Worm (Caenorhabditis elegans): ENCODE data around the gene C35C5.10.

DNA sequence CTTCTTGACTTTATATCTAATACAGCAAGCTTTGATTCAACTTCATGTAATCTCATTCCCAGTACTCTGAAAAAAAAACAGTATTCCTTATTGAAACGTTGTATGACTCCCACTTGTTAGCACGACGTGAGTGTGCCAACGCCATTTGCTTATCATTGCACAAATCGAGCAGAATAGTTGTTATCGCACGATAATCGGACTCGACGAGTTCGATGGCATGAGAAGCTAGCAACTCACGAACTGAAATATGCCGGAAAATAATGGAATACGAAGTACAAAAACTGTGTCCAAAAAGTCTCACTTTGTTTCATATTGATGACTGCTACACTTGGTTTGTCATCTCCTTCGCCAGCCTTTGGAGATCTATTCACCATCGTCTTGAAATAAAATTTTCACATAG lies 46.5 kb upstream of the C35C5.10 start:
- no peak for TF ChIP-seq skn-1 (tag; optimal IDR thresholded peaks at IDR 0.05)
- no peak for TF ChIP-seq snpc-4 (tag; optimal IDR thresholded peaks at IDR 0.05)
- no peak for TF ChIP-seq aly-2 (tag; optimal IDR thresholded peaks at IDR 0.05)
- TF ChIP-seq nhr-11 (tag; optimal IDR thresholded peaks at IDR 0.05), result no peak
- TF ChIP-seq unc-62 (GFP tag; optimal IDR thresholded peaks at IDR 0.05), result no peak

Measured in whole organism, L2 larva.